Fruit fly (Drosophila melanogaster) whole organism, embryonic: Measurements from ENCODE around the gene CG16959.

Source experiments
- ATbp ChIP-seq: fragments of 200-800 bp; sonication (Bioruptor generic); optimal IDR thresholded peaks from 2 replicates; lab custom pipeline; 2017; ENCODE audit warnings: missing biosample characterization, mild to moderate bottlenecking, missing genetic modification characterization, missing genetic modification reagents
- Abd-B ChIP-seq: fragments of 200-800 bp; sonication (Bioruptor generic); optimal IDR thresholded peaks from 2 replicates; lab custom pipeline; 2018; ENCODE audit warnings: missing biosample characterization, mild to moderate bottlenecking, missing genetic modification characterization, moderate library complexity
- Atf6 ChIP-seq: fragments of 200-800 bp; sonication (Bioruptor generic); IDR thresholded peaks from 2 replicates; pipeline ENCODE4 v1.3.6; 2022; ENCODE audit warnings: missing biosample characterization, missing genetic modification characterization
- CG10366 ChIP-seq: fragments of 200-800 bp; sonication (Bioruptor generic); IDR thresholded peaks from 2 replicates; pipeline ENCODE4 v1.3.6; 2022; ENCODE audit warnings: missing biosample characterization, missing genetic modification characterization
- CG10959 ChIP-seq: fragments of 200-800 bp; sonication (Bioruptor generic); IDR thresholded peaks from 2 replicates; pipeline ENCODE4 v1.3.6; 2022; ENCODE audit warnings: missing biosample characterization, missing genetic modification characterization
- CG10979 ChIP-seq: fragments of 200-800 bp; sonication (Bioruptor generic); optimal IDR thresholded peaks from 2 replicates; lab custom pipeline; 2018; ENCODE audit warnings: missing biosample characterization, mild to moderate bottlenecking, missing genetic modification characterization, moderate library complexity
- CG12219 ChIP-seq: fragments of 200-800 bp; sonication (Bioruptor generic); optimal IDR thresholded peaks from 3 replicates; lab custom pipeline; 2018; ENCODE audit warnings: missing biosample characterization, mild to moderate bottlenecking, missing genetic modification characterization
- CG12236 ChIP-seq: fragments of 200-800 bp; sonication (Bioruptor generic); optimal IDR thresholded peaks from 2 replicates; lab custom pipeline; 2016; ENCODE audit warnings: missing biosample characterization, missing genetic modification characterization
- CG1233 ChIP-seq: fragments of 200-800 bp; sonication (Bioruptor generic); optimal IDR thresholded peaks from 4 replicates; lab custom pipeline; 2018; ENCODE audit warnings: missing biosample characterization, mild to moderate bottlenecking, missing genetic modification characterization
- CG13287 ChIP-seq: fragments of 200-800 bp; sonication (Bioruptor generic); IDR thresholded peaks from 2 replicates; pipeline ENCODE4 v1.3.6; 2022; ENCODE audit warnings: missing biosample characterization, missing genetic modification characterization; ENCODE audit not compliant: partially characterized antibody
- CG14965 ChIP-seq: fragments of 200-800 bp; sonication (Bioruptor generic); optimal IDR thresholded peaks from 2 replicates; lab custom pipeline; 2016; ENCODE audit warnings: missing biosample characterization, missing genetic modification characterization, borderline replicate concordance
- CG15479 ChIP-seq: fragments of 200-800 bp; sonication (Bioruptor generic); optimal IDR thresholded peaks from 3 replicates; lab custom pipeline; 2019; ENCODE audit warnings: missing biosample characterization, mild to moderate bottlenecking, missing genetic modification characterization, moderate library complexity
- CG18476 ChIP-seq: fragments of 200-800 bp; sonication (Bioruptor generic); optimal IDR thresholded peaks from 2 replicates; lab custom pipeline; 2016; ENCODE audit warnings: missing biosample characterization, mild to moderate bottlenecking, missing genetic modification characterization
- CG2202 ChIP-seq: fragments of 200-800 bp; sonication (Bioruptor generic); optimal IDR thresholded peaks from 2 replicates; lab custom pipeline; 2018; ENCODE audit warnings: missing biosample characterization, mild to moderate bottlenecking, missing genetic modification characterization
- CG31441 ChIP-seq: fragments of 200-800 bp; sonication (Bioruptor generic); IDR thresholded peaks from 2 replicates; pipeline ENCODE4 v1.3.6; 2022; ENCODE audit warnings: missing biosample characterization, missing genetic modification characterization
- CG4282 ChIP-seq: fragments of 200-800 bp; sonication (Bioruptor generic); optimal IDR thresholded peaks from 2 replicates; lab custom pipeline; 2016; ENCODE audit warnings: missing biosample characterization, missing genetic modification characterization
- CG4820 ChIP-seq: fragments of 200-800 bp; sonication (Bioruptor generic); optimal IDR thresholded peaks from 3 replicates; lab custom pipeline; 2016; ENCODE audit warnings: missing biosample characterization, missing genetic modification characterization
- CG6254 ChIP-seq: fragments of 200-800 bp; sonication (Bioruptor generic); optimal IDR thresholded peaks from 3 replicates; lab custom pipeline; 2017; ENCODE audit warnings: mild to moderate bottlenecking, missing biosample characterization, missing genetic modification reagents, missing genetic modification characterization
- CG7271 ChIP-seq: fragments of 200-800 bp; sonication (Bioruptor generic); optimal IDR thresholded peaks from 2 replicates; lab custom pipeline; 2018; ENCODE audit warnings: missing biosample characterization, mild to moderate bottlenecking, missing genetic modification characterization, moderate library complexity
- CG7745 ChIP-seq: fragments of 200-800 bp; sonication (Bioruptor generic); optimal IDR thresholded peaks from 2 replicates; lab custom pipeline; 2018; ENCODE audit warnings: missing biosample characterization, mild to moderate bottlenecking, missing genetic modification characterization, moderate library complexity
- CG7786 ChIP-seq: fragments of 200-800 bp; sonication (Bioruptor generic); optimal IDR thresholded peaks from 2 replicates; lab custom pipeline; 2016; ENCODE audit warnings: missing biosample characterization, missing genetic modification characterization
- CG7987 ChIP-seq: fragments of 200-800 bp; sonication (Bioruptor generic); optimal IDR thresholded peaks from 2 replicates; lab custom pipeline; 2018; ENCODE audit warnings: missing biosample characterization, mild to moderate bottlenecking, missing genetic modification characterization, moderate library complexity
- CG8478 ChIP-seq: fragments of >200 bp; optimal IDR thresholded peaks from 2 replicates; lab custom pipeline; 2018
- CG8944 ChIP-seq: fragments of 200-800 bp; sonication (Bioruptor generic); optimal IDR thresholded peaks from 3 replicates; lab custom pipeline; 2016; ENCODE audit warnings: missing biosample characterization, missing genetic modification characterization
- CTCF ChIP-seq: fragments of 200-800 bp; sonication (Bioruptor generic); optimal IDR thresholded peaks from 2 replicates; lab custom pipeline; 2017; ENCODE audit warnings: missing biosample characterization, mild to moderate bottlenecking, missing genetic modification characterization, moderate library complexity
- Elba2 ChIP-seq: fragments of 200-800 bp; sonication (Bioruptor generic); optimal IDR thresholded peaks from 3 replicates; lab custom pipeline; 2016; ENCODE audit warnings: missing biosample characterization, missing genetic modification characterization
- HLH54F ChIP-seq: fragments of 200-800 bp; sonication (Bioruptor generic); optimal IDR thresholded peaks from 3 replicates; lab custom pipeline; 2016; ENCODE audit warnings: missing biosample characterization, missing genetic modification characterization
- Hr39 ChIP-seq: fragments of >200 bp; optimal IDR thresholded peaks from 2 replicates; lab custom pipeline; 2017
- Hr51 ChIP-seq, 2 experiments: fragments of 200-800 bp; sonication (Bioruptor generic); optimal IDR thresholded peaks; 2 replicates in 1 of 2; 3 replicates in 1 of 2; lab custom pipeline; 2016 to 2018; ENCODE audit warnings: missing biosample characterization in 2 of 2, missing genetic modification characterization in 2 of 2, mild to moderate bottlenecking in 1 of 2, moderate library complexity in 1 of 2
- MBD-R2 ChIP-seq: fragments of 200-800 bp; sonication (Bioruptor generic); IDR thresholded peaks from 2 replicates; pipeline ENCODE4 v1.3.6; 2022; ENCODE audit warnings: missing biosample characterization, missing genetic modification characterization
- Mad ChIP-seq: fragments of 200-800 bp; sonication (Bioruptor generic); optimal IDR thresholded peaks from 2 replicates; lab custom pipeline; 2016; ENCODE audit warnings: missing biosample characterization, missing genetic modification characterization
- NK7.1 ChIP-seq: fragments of 200-800 bp; sonication (Bioruptor generic); optimal IDR thresholded peaks from 3 replicates; lab custom pipeline; 2016; ENCODE audit warnings: missing biosample characterization, missing genetic modification characterization
- Nf-YB ChIP-seq: fragments of 200-800 bp; sonication (Bioruptor generic); optimal IDR thresholded peaks from 3 replicates; lab custom pipeline; 2019; ENCODE audit warnings: missing biosample characterization, mild to moderate bottlenecking, missing genetic modification characterization, moderate library complexity
- Ptx1 ChIP-seq: fragments of 200-800 bp; sonication (Bioruptor generic); IDR thresholded peaks from 2 replicates; pipeline ENCODE4 v1.3.6; 2022; ENCODE audit warnings: missing biosample characterization, missing genetic modification characterization
- Rx ChIP-seq: fragments of 200-800 bp; sonication (Bioruptor generic); IDR thresholded peaks from 2 replicates; pipeline ENCODE4 v1.3.6; 2022; ENCODE audit warnings: missing biosample characterization, missing genetic modification characterization
- Taf1 ChIP-seq: fragments of 200-800 bp; sonication (Bioruptor generic); IDR thresholded peaks from 2 replicates; pipeline ENCODE4 v1.3.6; 2022; ENCODE audit warnings: missing biosample characterization, missing genetic modification characterization
- Trl ChIP-seq, 3 experiments: fragments of >200 bp in 2 of 3; fragments of 200-800 bp in 1 of 3; sonication (Bioruptor generic) in 1 of 3; optimal IDR thresholded peaks; 2 replicates in 1 of 3; 3 replicates in 2 of 3; lab custom pipeline; 2016 to 2017; ENCODE audit warnings: missing biosample characterization in 1 of 3, missing genetic modification characterization in 1 of 3
- ato ChIP-seq: fragments of 200-800 bp; sonication (Bioruptor generic); IDR thresholded peaks from 2 replicates; pipeline ENCODE4 v1.3.6; 2022; ENCODE audit warnings: missing biosample characterization, missing genetic modification characterization; ENCODE audit not compliant: partially characterized antibody
- chinmo ChIP-seq: fragments of 200-800 bp; sonication (Bioruptor generic); IDR thresholded peaks from 4 replicates; pipeline ENCODE4 v1.3.6; 2022; ENCODE audit warnings: missing biosample characterization, missing genetic modification characterization; ENCODE audit not compliant: partially characterized antibody
- fd102C ChIP-seq: fragments of 200-800 bp; sonication (Bioruptor generic); optimal IDR thresholded peaks from 2 replicates; lab custom pipeline; 2018; ENCODE audit warnings: missing biosample characterization, mild to moderate bottlenecking, missing genetic modification characterization, moderate library complexity
- grau ChIP-seq: fragments of 200-800 bp; optimal IDR thresholded peaks from 3 replicates; lab custom pipeline; 2019; ENCODE audit warnings: missing biosample characterization, mild to moderate bottlenecking, missing genetic modification characterization, moderate library complexity
- gsb-n ChIP-seq: fragments of 200-800 bp; sonication (Bioruptor generic); optimal IDR thresholded peaks from 3 replicates; lab custom pipeline; 2018; ENCODE audit warnings: missing biosample characterization, mild to moderate bottlenecking, missing genetic modification characterization
- knrl ChIP-seq: fragments of 200-800 bp; sonication (Bioruptor generic); IDR thresholded peaks from 3 replicates; pipeline ENCODE4 v1.3.6; 2022; ENCODE audit warnings: missing biosample characterization, missing genetic modification characterization; ENCODE audit not compliant: partially characterized antibody
- mld ChIP-seq: fragments of 200-800 bp; sonication (Bioruptor generic); IDR thresholded peaks from 3 replicates; pipeline ENCODE4 v1.3.6; 2022; ENCODE audit warnings: missing biosample characterization, missing genetic modification characterization; ENCODE audit not compliant: partially characterized antibody
- pum ChIP-seq: fragments of 200-800 bp; sonication (Bioruptor generic); optimal IDR thresholded peaks from 2 replicates; lab custom pipeline; 2016; ENCODE audit warnings: missing biosample characterization, missing genetic modification characterization
- tio ChIP-seq: fragments of 200-800 bp; sonication (Bioruptor generic); optimal IDR thresholded peaks from 2 replicates; lab custom pipeline; 2017; ENCODE audit warnings: missing biosample characterization, missing genetic modification characterization, inconsistent platforms
- tna ChIP-seq: fragments of 200-800 bp; sonication (Bioruptor generic); IDR thresholded peaks from 2 replicates; pipeline ENCODE4 v1.3.6; 2022; ENCODE audit warnings: missing biosample characterization, missing genetic modification characterization; ENCODE audit not compliant: partially characterized antibody
- trem ChIP-seq: fragments of 200-800 bp; optimal IDR thresholded peaks from 3 replicates; lab custom pipeline; 2019; ENCODE audit warnings: missing biosample characterization, mild to moderate bottlenecking, missing genetic modification characterization, moderate library complexity
- zf30C ChIP-seq: fragments of 200-800 bp; sonication (Bioruptor generic); optimal IDR thresholded peaks from 3 replicates; lab custom pipeline; 2018; ENCODE audit warnings: missing biosample characterization, mild to moderate bottlenecking, missing genetic modification characterization

The CG16959 gene

DNA sequence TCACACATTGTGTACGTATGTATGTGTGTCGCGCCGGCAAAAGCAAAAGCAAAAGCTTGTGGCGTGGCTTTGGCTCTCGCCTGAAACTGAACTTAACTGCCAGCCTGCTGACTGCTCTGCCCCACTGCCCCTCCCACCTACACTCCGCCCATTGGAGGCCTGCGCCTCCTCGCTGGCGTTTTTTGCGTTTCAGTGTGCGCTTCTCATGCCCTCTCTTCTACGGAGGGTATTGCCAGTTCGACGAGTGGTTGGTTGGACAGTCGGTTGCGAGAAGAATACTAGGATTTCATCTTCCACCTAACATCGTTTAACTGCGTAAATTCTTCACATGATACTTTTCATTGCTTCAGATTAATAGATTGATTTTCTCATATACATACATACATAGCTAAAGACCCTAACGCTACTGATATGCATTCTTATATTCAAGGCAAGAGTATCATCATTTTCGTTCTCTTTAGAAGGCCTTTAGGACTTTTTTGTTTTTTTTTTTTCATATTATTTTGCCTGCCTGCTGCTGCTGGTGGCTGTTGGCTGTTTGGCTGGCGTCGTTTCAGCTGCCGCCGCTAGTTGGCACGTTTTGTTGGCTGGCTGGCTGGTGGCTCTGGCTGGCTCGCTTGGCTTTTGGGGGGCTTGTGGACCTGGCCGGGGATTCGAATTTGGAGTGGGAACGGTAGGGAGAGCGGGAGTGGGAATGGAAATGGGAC, 20.1 kb downstream of the CG16959 start (continued):
- TF ChIP-seq CG13287 (GFP tag; lab: Robert Waterston, UW) (0 out of 2 replicates have a peak, but pooled peaks have one; percentile 3), Hr51 (GFP tag; optimal IDR thresholded peaks at IDR 0.05; lab: Kevin White, UChicago) (peak in 1 of 2 experiments; percentile 69), chinmo (GFP tag; lab: Robert Waterston, UW) (no peak; the same call in 2 of the 4 replicates), CG4820 (GFP tag; lab: Kevin White, UChicago) (no peak), CG12236 (GFP tag; lab: Kevin White, UChicago) (peak; percentile 23), Hr39 (lab: Kevin White, UChicago) (no peak), ATbp (GFP tag; lab: Kevin White, UChicago) (peak; percentile 6), Nf-YB (GFP tag; lab: Kevin White, UChicago) (no peak), HLH54F (GFP tag; lab: Kevin White, UChicago) (peak; percentile 52), CG10959 (GFP tag; lab: Robert Waterston, UW) (no peak), NK7.1 (GFP tag; lab: Kevin White, UChicago) (peak; percentile 60), CG7745 (tag; lab: Kevin White, UChicago) (no peak), CG1233 (GFP tag; lab: Kevin White, UChicago) (no peak), MBD-R2 (peak; percentile 34; the same call in 1 of the 2 replicates), Mad (GFP tag; lab: Kevin White, UChicago) (peak; percentile 42), CTCF (GFP tag; lab: Kevin White, UChicago) (no peak), tna (GFP tag; lab: Robert Waterston, UW) (no peak), CG7987 (GFP tag; lab: Kevin White, UChicago) (no peak), CG4282 (GFP tag; lab: Kevin White, UChicago) (no peak), ato (GFP tag; lab: Robert Waterston, UW) (no peak), Ptx1 (GFP tag; lab: Robert Waterston, UW) (peak; percentile 79), Abd-B (peak; percentile 26), CG31441 (GFP tag; lab: Robert Waterston, UW) (peak; percentile 55), CG18476 (GFP tag; lab: Kevin White, UChicago) (no peak), Rx (GFP tag; lab: Robert Waterston, UW) (0 out of 2 replicates have a peak, but pooled peaks have one; percentile 44), pum (GFP tag; lab: Kevin White, UChicago) (peak; percentile 56), CG6254 (GFP tag; lab: Kevin White, UChicago) (no peak), Taf1 (GFP tag; lab: Robert Waterston, UW) (no peak), Trl (optimal IDR thresholded peaks at IDR 0.05; lab: Kevin White, UChicago) (no peak), Trl (GFP tag; optimal IDR thresholded peaks at IDR 0.05; lab: Kevin White, UChicago) (peak; percentile 20), CG15479 (no peak), mld (GFP tag; lab: Robert Waterston, UW) (no peak), CG10979 (tag; lab: Kevin White, UChicago) (peak; percentile 27), tio (GFP tag; lab: Kevin White, UChicago) (peak; percentile 32), CG12219 (GFP tag; lab: Kevin White, UChicago) (peak; percentile 33), CG7271 (tag; lab: Kevin White, UChicago) (no peak), Elba2 (GFP tag; lab: Kevin White, UChicago) (no peak), CG8944 (GFP tag; lab: Kevin White, UChicago) (peak; percentile 49), Atf6 (GFP tag; lab: Robert Waterston, UW) (peak; percentile 53; the same call in 1 of the 2 replicates), fd102C (GFP tag; lab: Kevin White, UChicago) (no peak), gsb-n (tag; lab: Kevin White, UChicago) (no peak), CG14965 (GFP tag; lab: Kevin White, UChicago) (no peak), grau (tag; lab: Kevin White, UChicago) (peak; percentile 66), knrl (GFP tag; lab: Robert Waterston, UW) (no peak), CG7786 (peak; percentile 75), CG8478 (lab: Kevin White, UChicago) (no peak), CG2202 (tag; lab: Kevin White, UChicago) (no peak), CG10366 (GFP tag; lab: Robert Waterston, UW) (peak; percentile 47; the same call in 1 of the 2 replicates), zf30C (GFP tag; lab: Kevin White, UChicago) (no peak), trem (tag; lab: Kevin White, UChicago) (no peak)
